Worm (Caenorhabditis elegans) whole organism, L3 larva: ENCODE results near the gene cccp-1.

ENCODE experiments used
- R02D3.7 ChIP-seq: fragments of 150-350 bp; optimal IDR thresholded peaks from 2 replicates; lab custom pipeline; 2014; ENCODE audit warnings: missing biosample characterization, missing genetic modification characterization
- ZK546.5 ChIP-seq: sonication (generic microtip); optimal IDR thresholded peaks from 2 replicates; lab custom pipeline; 2017; ENCODE audit warnings: missing biosample characterization, missing genetic modification characterization
- ceh-16 ChIP-seq: sonication (generic microtip); optimal IDR thresholded peaks from 2 replicates; lab custom pipeline; 2017; ENCODE audit warnings: missing biosample characterization, missing genetic modification characterization
- ceh-28 ChIP-seq: fragments of 150-350 bp; optimal IDR thresholded peaks from 2 replicates; lab custom pipeline; 2014; ENCODE audit warnings: missing biosample characterization, missing genetic modification reagents, missing genetic modification characterization
- ceh-9 ChIP-seq: sonication (generic microtip); optimal IDR thresholded peaks from 2 replicates; lab custom pipeline; 2018; ENCODE audit warnings: missing biosample characterization, missing genetic modification characterization
- daf-12 ChIP-seq: fragments of 150-350 bp; optimal IDR thresholded peaks from 2 replicates; lab custom pipeline; 2014; ENCODE audit warnings: missing biosample characterization, missing genetic modification reagents, missing genetic modification characterization
- egl-27 ChIP-seq: sonication (generic microtip); optimal IDR thresholded peaks from 4 replicates; lab custom pipeline; 2017; ENCODE audit warnings: missing biosample characterization, missing genetic modification reagents, missing genetic modification characterization
- elt-1 ChIP-seq: fragments of 150-350 bp; optimal IDR thresholded peaks from 2 replicates; lab custom pipeline; 2014; ENCODE audit warnings: missing biosample characterization, missing genetic modification characterization
- elt-2 ChIP-seq: sonication (generic microtip); optimal IDR thresholded peaks from 2 replicates; lab custom pipeline; 2016; ENCODE audit warnings: missing genetic modification reagents, mild to moderate bottlenecking, missing genetic modification characterization, missing compliant biosample characterization
- elt-3 ChIP-seq, 3 experiments: fragments of 150-350 bp in 1 of 3; sonication (generic microtip) in 2 of 3; optimal IDR thresholded peaks; 2 replicates in 2 of 3; 4 replicates in 1 of 3; lab custom pipeline; 2014 to 2017; ENCODE audit warnings: missing biosample characterization in 3 of 3, missing genetic modification characterization in 3 of 3
- eor-1 ChIP-seq, 2 experiments: fragments of 150-350 bp; optimal IDR thresholded peaks; 2 replicates each; lab custom pipeline; 2014 to 2018; ENCODE audit warnings: missing biosample characterization in 2 of 2, missing genetic modification characterization in 2 of 2
- fkh-10 ChIP-seq: sonication (generic microtip); optimal IDR thresholded peaks from 2 replicates; lab custom pipeline; 2017; ENCODE audit warnings: missing biosample characterization, missing genetic modification reagents, missing genetic modification characterization
- fkh-2 ChIP-seq: fragments of 150-350 bp; optimal IDR thresholded peaks from 2 replicates; lab custom pipeline; 2014; ENCODE audit warnings: missing biosample characterization, missing genetic modification reagents, missing genetic modification characterization
- fos-1 ChIP-seq: fragments of 150-350 bp; optimal IDR thresholded peaks from 2 replicates; lab custom pipeline; 2014; ENCODE audit warnings: missing biosample characterization, missing genetic modification characterization
- hmg-11 ChIP-seq: sonication (generic microtip); optimal IDR thresholded peaks from 2 replicates; lab custom pipeline; 2016; ENCODE audit warnings: missing genetic modification characterization, missing compliant biosample characterization
- jun-1 ChIP-seq: fragments of 150-350 bp; optimal IDR thresholded peaks from 2 replicates; lab custom pipeline; 2014; ENCODE audit warnings: missing biosample characterization, missing genetic modification reagents, missing genetic modification characterization
- lin-15B ChIP-seq: fragments of 150-350 bp; optimal IDR thresholded peaks from 2 replicates; lab custom pipeline; 2014; ENCODE audit warnings: missing biosample characterization, missing genetic modification characterization
- lin-39 ChIP-seq: fragments of 150-350 bp; optimal IDR thresholded peaks from 2 replicates; lab custom pipeline; 2018; ENCODE audit warnings: missing biosample characterization, missing genetic modification reagents, missing genetic modification characterization
- lsy-12 ChIP-seq: sonication (generic microtip); optimal IDR thresholded peaks from 2 replicates; lab custom pipeline; 2016; ENCODE audit warnings: mild to moderate bottlenecking, missing genetic modification characterization, missing compliant biosample characterization
- mml-1 ChIP-seq: fragments of 150-350 bp; sonication (generic microtip); optimal IDR thresholded peaks from 3 replicates; lab custom pipeline; 2014; ENCODE audit warnings: missing biosample characterization, missing genetic modification characterization
- nfya-1 ChIP-seq: sonication (generic microtip); optimal IDR thresholded peaks from 2 replicates; lab custom pipeline; 2017; ENCODE audit warnings: missing genetic modification characterization, mild to moderate bottlenecking, missing compliant biosample characterization, antibody characterized with exemption, moderate library complexity; ENCODE audit not compliant: insufficient read depth
- nhr-11 ChIP-seq: fragments of 150-350 bp; optimal IDR thresholded peaks from 2 replicates; lab custom pipeline; 2014; ENCODE audit warnings: missing biosample characterization, missing genetic modification characterization
- nhr-12 ChIP-seq: fragments of 150-350 bp; optimal IDR thresholded peaks from 2 replicates; lab custom pipeline; 2014; ENCODE audit warnings: missing biosample characterization, missing genetic modification characterization
- nhr-23 ChIP-seq: fragments of 150-350 bp; optimal IDR thresholded peaks from 2 replicates; lab custom pipeline; 2014; ENCODE audit warnings: missing biosample characterization, missing genetic modification reagents, missing genetic modification characterization
- nhr-237 ChIP-seq: fragments of 150-350 bp; optimal IDR thresholded peaks from 2 replicates; lab custom pipeline; 2014; ENCODE audit warnings: missing biosample characterization, missing genetic modification characterization
- nhr-25 ChIP-seq: sonication (generic microtip); optimal IDR thresholded peaks from 2 replicates; lab custom pipeline; 2017; ENCODE audit warnings: missing biosample characterization, missing genetic modification characterization
- nhr-43 ChIP-seq: sonication (generic microtip); optimal IDR thresholded peaks from 2 replicates; lab custom pipeline; 2016; ENCODE audit warnings: mild to moderate bottlenecking, missing genetic modification characterization, missing compliant biosample characterization; ENCODE audit not compliant: poor library complexity, severe bottlenecking
- nhr-76 ChIP-seq: fragments of 150-350 bp; sonication (generic microtip); optimal IDR thresholded peaks from 5 replicates; lab custom pipeline; 2014; ENCODE audit warnings: missing biosample characterization, missing genetic modification characterization
- nhr-77 ChIP-seq: fragments of 150-350 bp; optimal IDR thresholded peaks from 2 replicates; lab custom pipeline; 2014; ENCODE audit warnings: missing biosample characterization, missing genetic modification characterization
- pha-4 ChIP-seq: fragments of 150-350 bp; optimal IDR thresholded peaks from 2 replicates; lab custom pipeline; 2014; ENCODE audit warnings: missing biosample characterization, missing genetic modification reagents, missing genetic modification characterization
- pqm-1 ChIP-seq: fragments of 150-350 bp; optimal IDR thresholded peaks from 2 replicates; lab custom pipeline; 2017; ENCODE audit warnings: missing biosample characterization, missing genetic modification characterization, inconsistent platforms
- sea-2 ChIP-seq: fragments of 150-350 bp; sonication (generic microtip); optimal IDR thresholded peaks from 4 replicates; lab custom pipeline; 2014; ENCODE audit warnings: missing biosample characterization, missing genetic modification reagents, missing genetic modification characterization
- skn-1 ChIP-seq: fragments of 150-350 bp; optimal IDR thresholded peaks from 2 replicates; lab custom pipeline; 2014; ENCODE audit warnings: missing biosample characterization, missing genetic modification characterization
- tbx-2 ChIP-seq: sonication (generic microtip); optimal IDR thresholded peaks from 2 replicates; lab custom pipeline; 2016; ENCODE audit warnings: mild to moderate bottlenecking, missing genetic modification characterization, missing compliant biosample characterization
- unc-39 ChIP-seq: sonication (generic microtip); optimal IDR thresholded peaks from 4 replicates; lab custom pipeline; 2017; ENCODE audit warnings: missing biosample characterization, missing genetic modification characterization
- unc-62 ChIP-seq: fragments of 150-350 bp; sonication (generic microtip); optimal IDR thresholded peaks from 4 replicates; lab custom pipeline; 2014; ENCODE audit warnings: missing biosample characterization, missing genetic modification reagents, missing genetic modification characterization
- zag-1 ChIP-seq: fragments of 150-350 bp; optimal IDR thresholded peaks from 2 replicates; lab custom pipeline; 2014; ENCODE audit warnings: missing biosample characterization, missing genetic modification characterization
- ztf-11 ChIP-seq: fragments of 150-350 bp; optimal IDR thresholded peaks from 2 replicates; lab custom pipeline; 2014; ENCODE audit warnings: missing biosample characterization, missing genetic modification characterization

cccp-1 gene

ce11 chrIII:12491984-12492383, 19.3 kb downstream of the cccp-1 start, which contains the start of gene Y49E10.25:
TSS of gene Y49E10.25 (minus strand) at chrIII:12492084.
- TF ChIP-seq nhr-76 (tag; lab: Kevin White, UChicago) (no peak), nhr-237 (tag; lab: Kevin White, UChicago) (no peak)

- TF ChIP-seq fkh-10 (GFP tag; lab: Kevin White, UChicago) (no peak), elt-1 (tag; lab: Kevin White, UChicago) (no peak), ceh-28 (tag; lab: Kevin White, UChicago) (no peak), daf-12 (no peak), ceh-16 (tag; lab: Kevin White, UChicago) (no peak), nhr-237 (tag; lab: Kevin White, UChicago) (no peak), nhr-43 (tag; lab: Kevin White, UChicago) (no peak)
Observed at ce11 chrIII:12495594-12496096, 23.0 kb downstream of the cccp-1 start, which contains the start of the genes Y111B2A.1 and Y111B2A.2. TSS of gene Y111B2A.1 (minus strand) at chrIII:12495644. TSS of gene Y111B2A.2 (plus strand) at chrIII:12496086.

ce11 chrIII:12496449-12496848, 23.8 kb downstream of the cccp-1 start, which contains the start of gene herd-1:
TSS of gene herd-1 (plus strand) at chrIII:12496538.
- no peak for TF ChIP-seq sea-2 (GFP tag; lab: Kevin White, UChicago)
- no peak for TF ChIP-seq elt-2 (tag; lab: Kevin White, UChicago)
- no peak for TF ChIP-seq jun-1 (tag; lab: Kevin White, UChicago)
- TF ChIP-seq ceh-9 (tag; lab: Kevin White, UChicago), result no peak
- TF ChIP-seq mml-1 (tag; lab: Kevin White, UChicago), result no peak
- TF ChIP-seq ztf-11 (tag; lab: Kevin White, UChicago), result no peak
- TF ChIP-seq nhr-77 (tag; lab: Kevin White, UChicago), result no peak
- TF ChIP-seq nhr-12, result no peak
- TF ChIP-seq pqm-1, result no peak
- no peak for TF ChIP-seq lsy-12
- TF ChIP-seq skn-1 (tag; lab: Kevin White, UChicago), result no peak
- TF ChIP-seq ceh-16 (tag; lab: Kevin White, UChicago), result no peak
- no peak for TF ChIP-seq eor-1 (tag; optimal IDR thresholded peaks at IDR 0.05; lab: Kevin White, UChicago)
- TF ChIP-seq daf-12, result no peak

- TF ChIP-seq fkh-2 (tag; lab: Kevin White, UChicago), result no peak
- TF ChIP-seq elt-3 (tag; optimal IDR thresholded peaks at IDR 0.05; lab: Kevin White, UChicago), result no peak
- TF ChIP-seq hmg-11, result peak; percentile 34
- TF ChIP-seq lin-15B (tag; lab: Kevin White, UChicago), result no peak
- TF ChIP-seq nfya-1 (tag; lab: Kevin White, UChicago), result peak; percentile 42
- TF ChIP-seq mml-1 (tag; lab: Kevin White, UChicago), result no peak
Observed at ce11 chrIII:12499245-12499644, 26.6 kb downstream of the cccp-1 start, which contains the start of gene sql-1. TSS of gene sql-1 (plus strand) at chrIII:12499557.

ce11 chrIII:12510505-12510904, 37.8 kb downstream of the cccp-1 start:
- no peak for TF ChIP-seq fos-1 (tag; lab: Kevin White, UChicago)
- peak; percentile 70 for TF ChIP-seq nfya-1 (tag; lab: Kevin White, UChicago)

- TF ChIP-seq ceh-28 (tag; lab: Kevin White, UChicago) (peak; percentile 93), nhr-77 (tag; lab: Kevin White, UChicago) (no peak)
Observed at ce11 chrIII:12517674-12518073, 45.0 kb downstream of the cccp-1 start.

ce11 chrIII:12528029-12528428, 55.4 kb downstream of the cccp-1 start:
- TF ChIP-seq hmg-11 (peak; percentile 78), nhr-23 (no peak), nhr-43 (tag; lab: Kevin White, UChicago) (no peak), ceh-28 (tag; lab: Kevin White, UChicago) (no peak), lin-15B (tag; lab: Kevin White, UChicago) (peak; percentile 44), pqm-1 (no peak), unc-62 (GFP tag; lab: Kevin White, UChicago) (no peak), pha-4 (tag; lab: Kevin White, UChicago) (peak; percentile 47), R02D3.7 (tag; lab: Kevin White, UChicago) (no peak), nhr-11 (no peak), elt-1 (tag; lab: Kevin White, UChicago) (no peak), tbx-2 (no peak), zag-1 (tag; lab: Kevin White, UChicago) (no peak), ZK546.5 (no peak), fkh-2 (tag; lab: Kevin White, UChicago) (no peak), jun-1 (tag; lab: Kevin White, UChicago) (peak; percentile 13), nhr-25 (tag; lab: Kevin White, UChicago) (no peak), unc-39 (no peak), egl-27 (no peak), eor-1 (tag; optimal IDR thresholded peaks at IDR 0.05; lab: Kevin White, UChicago) (no peak), nhr-76 (tag; lab: Kevin White, UChicago) (no peak), lin-39 (tag; lab: Kevin White, UChicago) (no peak), ceh-16 (tag; lab: Kevin White, UChicago) (no peak), nfya-1 (tag; lab: Kevin White, UChicago) (peak; percentile 54)
